Worm (Caenorhabditis elegans) whole organism, late embryonic: ENCODE data around the gene sup-36.
A peak's percentile ranks its signal among the peaks of the same experiment; 100 is the strongest.

Source experiments
- C08G9.2 ChIP-seq: sonication (generic microtip); optimal IDR thresholded peaks from 2 replicates; lab custom pipeline; 2016; ENCODE audit warnings: mild to moderate bottlenecking, missing genetic modification characterization, moderate library complexity, missing compliant biosample characterization
- F13H6.1 ChIP-seq: sonication (generic microtip); optimal IDR thresholded peaks from 2 replicates; lab custom pipeline; 2016; ENCODE audit warnings: missing genetic modification characterization, missing compliant biosample characterization
- K02D7.2 ChIP-seq: sonication (generic microtip); optimal IDR thresholded peaks from 2 replicates; lab custom pipeline; 2017; ENCODE audit warnings: mild to moderate bottlenecking, missing genetic modification characterization, missing compliant biosample characterization
- ahr-1 ChIP-seq: sonication (generic microtip); optimal IDR thresholded peaks from 2 replicates; lab custom pipeline; 2016; ENCODE audit warnings: missing genetic modification characterization, missing compliant biosample characterization
- ama-1 ChIP-seq: fragments of 150-350 bp; optimal IDR thresholded peaks from 2 replicates; lab custom pipeline; 2014
- ceh-14 ChIP-seq: sonication (generic microtip); optimal IDR thresholded peaks from 2 replicates; lab custom pipeline; 2016; ENCODE audit warnings: missing genotype, missing genetic modification characterization, missing compliant biosample characterization
- ceh-18 ChIP-seq: sonication (generic microtip); optimal IDR thresholded peaks from 2 replicates; lab custom pipeline; 2016; ENCODE audit warnings: missing genetic modification characterization, missing compliant biosample characterization
- ceh-19 ChIP-seq: fragments of 200-800 bp; sonication (Bioruptor generic); optimal IDR thresholded peaks from 2 replicates; lab custom pipeline; 2018; ENCODE audit warnings: mild to moderate bottlenecking, missing genetic modification characterization, missing compliant biosample characterization
- ceh-2 ChIP-seq: sonication (generic microtip); optimal IDR thresholded peaks from 2 replicates; lab custom pipeline; 2016; ENCODE audit warnings: missing genotype, missing genetic modification characterization, missing compliant biosample characterization
- ceh-22 ChIP-seq: sonication (generic microtip); optimal IDR thresholded peaks from 2 replicates; lab custom pipeline; 2017; ENCODE audit warnings: missing biosample characterization, missing genetic modification characterization
- ceh-30 ChIP-seq: fragments of 150-350 bp; optimal IDR thresholded peaks from 2 replicates; lab custom pipeline; 2014; ENCODE audit warnings: missing biosample characterization, missing genetic modification characterization
- ceh-31 ChIP-seq: sonication (generic microtip); optimal IDR thresholded peaks from 2 replicates; lab custom pipeline; 2016; ENCODE audit warnings: missing genetic modification characterization, missing compliant biosample characterization
- ceh-34 ChIP-seq: sonication (generic microtip); optimal IDR thresholded peaks from 2 replicates; lab custom pipeline; 2016; ENCODE audit warnings: mild to moderate bottlenecking, missing genetic modification characterization, missing compliant biosample characterization
- ceh-48 ChIP-seq: sonication (generic microtip); optimal IDR thresholded peaks from 2 replicates; lab custom pipeline; 2016; ENCODE audit warnings: missing genetic modification characterization, inconsistent platforms, missing compliant biosample characterization
- ceh-6 ChIP-seq: fragments of 200-800 bp; sonication (Bioruptor generic); optimal IDR thresholded peaks from 2 replicates; lab custom pipeline; 2018; ENCODE audit warnings: mild to moderate bottlenecking, missing genetic modification characterization, missing compliant biosample characterization
- ceh-9 ChIP-seq: sonication (generic microtip); optimal IDR thresholded peaks from 2 replicates; lab custom pipeline; 2016; ENCODE audit warnings: mild to moderate bottlenecking, missing genetic modification characterization, inconsistent platforms, missing compliant biosample characterization
- che-1 ChIP-seq: sonication (generic microtip); optimal IDR thresholded peaks from 2 replicates; lab custom pipeline; 2016; ENCODE audit warnings: mild to moderate bottlenecking, missing genetic modification characterization, missing compliant biosample characterization
- dmd-4 ChIP-seq: sonication (generic microtip); optimal IDR thresholded peaks from 2 replicates; lab custom pipeline; 2016; ENCODE audit warnings: borderline replicate concordance, missing genetic modification characterization, missing compliant biosample characterization
- dve-1 ChIP-seq: sonication (generic microtip); optimal IDR thresholded peaks from 2 replicates; lab custom pipeline; 2017; ENCODE audit warnings: antibody characterized with exemption, mild to moderate bottlenecking, missing genetic modification characterization, missing compliant biosample characterization
- ets-4 ChIP-seq: sonication (generic microtip); optimal IDR thresholded peaks from 2 replicates; lab custom pipeline; 2016; ENCODE audit warnings: missing genetic modification characterization, missing compliant biosample characterization
- eyg-1 ChIP-seq: sonication (generic microtip); optimal IDR thresholded peaks from 2 replicates; lab custom pipeline; 2016; ENCODE audit warnings: missing genotype, missing genetic modification characterization, missing compliant biosample characterization
- fkh-10 ChIP-seq: fragments of 150-350 bp; optimal IDR thresholded peaks from 2 replicates; lab custom pipeline; 2014; ENCODE audit warnings: missing biosample characterization, missing genetic modification reagents, missing genetic modification characterization
- gmeb-2 ChIP-seq: sonication (generic microtip); optimal IDR thresholded peaks from 2 replicates; lab custom pipeline; 2016; ENCODE audit warnings: missing genetic modification characterization, inconsistent platforms, missing compliant biosample characterization
- hlh-13 ChIP-seq: fragments of 200-800 bp; sonication (Bioruptor generic); optimal IDR thresholded peaks from 2 replicates; lab custom pipeline; 2018; ENCODE audit warnings: mild to moderate bottlenecking, missing genetic modification characterization, missing compliant biosample characterization
- hlh-8 ChIP-seq: sonication (generic microtip); optimal IDR thresholded peaks from 2 replicates; lab custom pipeline; 2016; ENCODE audit warnings: missing genotype, missing genetic modification characterization, missing compliant biosample characterization
- lin-11 ChIP-seq: fragments of 200-800 bp; sonication (Bioruptor generic); optimal IDR thresholded peaks from 2 replicates; lab custom pipeline; 2018; ENCODE audit warnings: mild to moderate bottlenecking, missing genetic modification characterization, missing compliant biosample characterization
- madf-2 ChIP-seq: sonication (generic microtip); optimal IDR thresholded peaks from 2 replicates; lab custom pipeline; 2017; ENCODE audit warnings: missing genetic modification characterization, missing compliant biosample characterization
- nfya-1 ChIP-seq: sonication (generic microtip); optimal IDR thresholded peaks from 2 replicates; lab custom pipeline; 2017; ENCODE audit warnings: missing genetic modification characterization, mild to moderate bottlenecking, missing compliant biosample characterization, antibody characterized with exemption, moderate library complexity
- nhr-232 ChIP-seq: sonication (generic microtip); optimal IDR thresholded peaks from 2 replicates; lab custom pipeline; 2016; ENCODE audit warnings: missing genetic modification characterization, missing compliant biosample characterization
- npax-4 ChIP-seq: sonication (generic microtip); optimal IDR thresholded peaks from 2 replicates; lab custom pipeline; 2016; ENCODE audit warnings: missing genetic modification characterization, missing compliant biosample characterization
- pag-3 ChIP-seq: sonication (generic microtip); optimal IDR thresholded peaks from 2 replicates; lab custom pipeline; 2016; ENCODE audit warnings: missing compliant biosample characterization, missing genetic modification characterization, borderline replicate concordance
- pat-9 ChIP-seq: fragments of 200-800 bp; sonication (Bioruptor generic); optimal IDR thresholded peaks from 2 replicates; lab custom pipeline; 2018; ENCODE audit warnings: mild to moderate bottlenecking, missing genetic modification characterization, moderate library complexity, missing compliant biosample characterization
- pax-1 ChIP-seq: fragments of 150-350 bp; optimal IDR thresholded peaks from 2 replicates; lab custom pipeline; 2014; ENCODE audit warnings: missing biosample characterization, missing genetic modification characterization
- pqm-1 ChIP-seq: sonication (generic microtip); optimal IDR thresholded peaks from 2 replicates; lab custom pipeline; 2016; ENCODE audit warnings: missing genetic modification characterization, missing compliant biosample characterization
- pros-1 ChIP-seq: fragments of 150-350 bp; optimal IDR thresholded peaks from 2 replicates; lab custom pipeline; 2014; ENCODE audit warnings: missing biosample characterization, missing genetic modification reagents, missing genetic modification characterization
- ref-2 ChIP-seq: sonication (generic microtip); optimal IDR thresholded peaks from 2 replicates; lab custom pipeline; 2016; ENCODE audit warnings: missing genetic modification characterization, missing compliant biosample characterization
- rnt-1 ChIP-seq: sonication (generic microtip); optimal IDR thresholded peaks from 2 replicates; lab custom pipeline; 2016; ENCODE audit warnings: missing genetic modification characterization, missing compliant biosample characterization
- tbx-2 ChIP-seq: sonication (generic microtip); optimal IDR thresholded peaks from 2 replicates; lab custom pipeline; 2016; ENCODE audit warnings: missing genetic modification characterization, missing compliant biosample characterization
- tbx-7 ChIP-seq: sonication (generic microtip); optimal IDR thresholded peaks from 2 replicates; lab custom pipeline; 2016; ENCODE audit warnings: missing genotype, missing genetic modification characterization, missing compliant biosample characterization
- ttx-3 ChIP-seq: sonication (generic microtip); optimal IDR thresholded peaks from 2 replicates; lab custom pipeline; 2016; ENCODE audit warnings: missing genetic modification reagents, missing genetic modification characterization, missing compliant biosample characterization
- unc-55 ChIP-seq: sonication (generic microtip); optimal IDR thresholded peaks from 2 replicates; lab custom pipeline; 2017; ENCODE audit warnings: missing biosample characterization, missing genetic modification reagents, missing genetic modification characterization
- zip-5 ChIP-seq: sonication (generic microtip); optimal IDR thresholded peaks from 2 replicates; lab custom pipeline; 2016; ENCODE audit warnings: missing genetic modification characterization, missing compliant biosample characterization

Gene sup-36

DNA sequence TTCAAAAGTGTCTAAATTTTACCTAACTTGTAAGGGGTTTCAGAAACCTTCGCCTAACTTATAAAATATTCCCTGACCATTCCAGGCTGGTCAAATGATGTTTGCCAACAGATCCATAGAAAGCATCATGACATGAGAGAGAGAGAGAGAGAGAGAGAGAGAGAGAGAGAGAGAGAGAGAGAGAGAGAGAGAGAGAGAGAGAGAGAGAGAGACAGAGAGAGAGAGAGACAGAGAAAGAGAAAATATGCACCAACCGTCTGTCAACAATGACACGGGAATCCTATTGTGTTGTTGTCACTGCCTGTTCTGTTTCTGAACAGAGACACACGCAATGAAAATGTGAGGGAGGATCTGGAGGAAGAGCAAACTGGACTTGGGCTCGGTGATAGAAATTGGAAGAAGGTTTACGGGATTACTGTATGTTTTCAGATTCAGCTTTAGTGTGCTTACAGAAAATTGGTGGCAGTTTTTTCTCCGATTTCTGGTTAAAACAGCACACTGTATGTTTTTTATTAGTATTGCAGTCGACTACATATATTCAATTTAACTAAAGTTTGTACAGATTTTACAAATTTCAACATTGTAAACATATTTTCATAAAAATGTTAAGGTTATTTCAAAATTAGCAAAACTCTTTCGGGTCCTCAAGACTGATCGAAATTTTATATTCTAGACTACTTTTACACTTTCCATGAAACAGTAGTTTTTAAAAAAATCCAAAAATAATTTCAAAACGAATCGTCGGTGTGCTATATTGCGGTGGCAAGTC is 25.3 kb upstream of the sup-36 start:
- peak; percentile 59 for TF ChIP-seq dve-1 (tag; lab: Kevin White, UChicago)
- peak; percentile 9 for TF ChIP-seq lin-11 (tag; lab: Kevin White, UChicago)
- no peak for TF ChIP-seq gmeb-2 (tag; lab: Kevin White, UChicago)
- TF ChIP-seq npax-4 (tag; lab: Kevin White, UChicago), result no peak
- no peak for TF ChIP-seq ttx-3 (tag; lab: Kevin White, UChicago)
- no peak for TF ChIP-seq madf-2 (tag; lab: Kevin White, UChicago)
- TF ChIP-seq nhr-232, result no peak
- no peak for TF ChIP-seq pat-9 (tag; lab: Kevin White, UChicago)
- TF ChIP-seq dmd-4, result no peak
- TF ChIP-seq, all 69 proteins: peak for 2

DNA sequence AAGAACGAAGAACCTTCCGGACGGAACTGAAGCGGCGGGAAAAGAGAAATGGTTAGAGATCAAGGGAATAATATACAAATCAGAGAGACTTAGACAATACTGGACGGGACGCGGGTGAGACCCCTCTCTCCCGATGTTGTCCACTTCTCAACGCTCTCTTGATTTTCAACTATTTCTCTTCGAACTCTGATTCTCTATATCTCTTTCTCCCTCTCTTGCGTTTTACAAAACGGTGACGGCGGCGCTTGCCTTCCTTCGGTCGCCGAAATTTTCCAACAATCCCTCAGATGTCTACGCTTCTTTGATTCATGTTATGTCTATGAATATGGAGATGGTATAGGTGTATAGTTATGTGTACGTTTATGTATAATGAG is 24.8 kb upstream of the sup-36 start:
- TF ChIP-seq fkh-10 (GFP tag; lab: Kevin White, UChicago), result no peak
- TF ChIP-seq hlh-13 (GFP tag; lab: Kevin White, UChicago), result no peak
- TF ChIP-seq pax-1 (tag; lab: Kevin White, UChicago), result peak; percentile 50
- TF ChIP-seq ceh-22 (tag; lab: Kevin White, UChicago), result peak; percentile 29
- TF ChIP-seq F13H6.1 (tag; lab: Kevin White, UChicago), result peak; percentile 25
- TF ChIP-seq ceh-31 (tag; lab: Kevin White, UChicago), result peak; percentile 70
- TF ChIP-seq ceh-9 (tag; lab: Kevin White, UChicago), result no peak
- no peak for TF ChIP-seq npax-4 (tag; lab: Kevin White, UChicago)
- peak; percentile 54 for TF ChIP-seq tbx-2
- TF ChIP-seq C08G9.2, result no peak
- TF ChIP-seq ceh-14 (tag; lab: Kevin White, UChicago), result no peak
- no peak for TF ChIP-seq pag-3 (tag; lab: Kevin White, UChicago)
- TF ChIP-seq unc-55 (GFP tag; lab: Kevin White, UChicago), result peak; percentile 15
- peak; percentile 23 for TF ChIP-seq ceh-30 (tag; lab: Kevin White, UChicago)
- peak; percentile 57 for TF ChIP-seq nfya-1 (tag; lab: Kevin White, UChicago)
- no peak for TF ChIP-seq ama-1 (lab: Kevin White, UChicago)
- TF ChIP-seq ceh-19, result no peak
- TF ChIP-seq ttx-3 (tag; lab: Kevin White, UChicago), result no peak
- peak; percentile 86 for TF ChIP-seq rnt-1 (tag; lab: Kevin White, UChicago)
- TF ChIP-seq ref-2 (tag; lab: Kevin White, UChicago), result peak; percentile 39
- TF ChIP-seq che-1 (tag; lab: Kevin White, UChicago), result no peak
- TF ChIP-seq ahr-1 (tag; lab: Kevin White, UChicago), result no peak
- TF ChIP-seq ets-4 (tag; lab: Kevin White, UChicago), result peak; percentile 50
- TF ChIP-seq ceh-34 (tag; lab: Kevin White, UChicago), result peak; percentile 55
- peak; percentile 17 for TF ChIP-seq ceh-18
- no peak for TF ChIP-seq tbx-7 (tag; lab: Kevin White, UChicago)
- peak; percentile 32 for TF ChIP-seq pros-1
- TF ChIP-seq ceh-48 (tag; lab: Kevin White, UChicago), result no peak
- TF ChIP-seq, all 69 proteins: peak for 14

DNA sequence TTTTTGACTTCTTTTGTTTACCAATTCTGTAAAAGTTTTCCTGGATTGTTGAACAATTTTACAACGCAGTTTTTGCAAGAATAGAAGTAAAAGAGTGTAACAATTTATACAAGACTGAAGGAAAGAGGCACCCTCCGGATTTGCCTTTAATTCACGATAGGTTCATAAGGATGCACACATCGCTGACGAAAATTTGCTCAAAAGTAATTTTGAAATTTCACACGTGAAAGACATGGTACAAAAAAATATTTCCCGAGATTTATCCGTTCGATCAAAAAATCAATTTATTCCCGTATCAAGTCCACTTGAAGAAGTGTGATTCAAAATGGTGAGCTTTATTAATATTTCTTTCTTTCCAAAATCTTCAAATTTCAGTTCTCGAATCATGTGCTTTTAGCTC is 23.6 kb upstream of the sup-36 start, which contains the start of gene C43G2.3:
C43G2.3 (plus strand) TSS at position 301 of the 400 bp plus-strand sequence.
- TF ChIP-seq madf-2 (tag; lab: Kevin White, UChicago) (no peak), pros-1 (no peak), ama-1 (lab: Kevin White, UChicago) (no peak), ceh-34 (tag; lab: Kevin White, UChicago) (no peak), K02D7.2 (tag; lab: Kevin White, UChicago) (no peak), F13H6.1 (tag; lab: Kevin White, UChicago) (no peak), pqm-1 (tag; lab: Kevin White, UChicago) (no peak), ceh-6 (GFP tag; lab: Kevin White, UChicago) (no peak), npax-4 (tag; lab: Kevin White, UChicago) (no peak), tbx-7 (tag; lab: Kevin White, UChicago) (no peak), hlh-8 (no peak), gmeb-2 (tag; lab: Kevin White, UChicago) (no peak), nfya-1 (tag; lab: Kevin White, UChicago) (no peak), hlh-13 (GFP tag; lab: Kevin White, UChicago) (no peak), dve-1 (tag; lab: Kevin White, UChicago) (no peak), ceh-2 (tag; lab: Kevin White, UChicago) (no peak), ceh-22 (tag; lab: Kevin White, UChicago) (no peak), zip-5 (no peak), eyg-1 (tag; lab: Kevin White, UChicago) (no peak)
